Worm (Caenorhabditis elegans): Measurements from ENCODE around the gene Y39H10A.1.
A peak's percentile ranks its signal among the peaks of the same experiment; 100 is the strongest.

Gene Y39H10A.1

ce11 chrV:3784167-3784734 lies 17.2 kb downstream of the Y39H10A.1 start, which contains the start of gene R08F11.1:
R08F11.1 (minus strand) TSS chrV:3784217.
- TF ChIP-seq nhr-80 (tag; optimal IDR thresholded peaks at IDR 0.05), result peak; percentile 65
- no peak for TF ChIP-seq Y79H2A.3 (GFP tag; conservative IDR thresholded peaks at IDR 0.05)
- no peak for TF ChIP-seq unc-130 (GFP tag; optimal IDR thresholded peaks at IDR 0.05)
- TF ChIP-seq unc-62 (GFP tag; optimal IDR thresholded peaks at IDR 0.05), result peak; percentile 39
- no peak for TF ChIP-seq attf-5 (GFP tag; optimal IDR thresholded peaks at IDR 0.05)
- TF ChIP-seq Y67H2A.10 (GFP tag; conservative IDR thresholded peaks at IDR 0.05), result no peak
- TF ChIP-seq F55B11.4 (tag; optimal IDR thresholded peaks at IDR 0.05; ENCODE audit: borderline replicate concordance, insufficient read depth), result no peak

ce11 chrV:3788538-3788937 lies 21.5 kb downstream of the Y39H10A.1 start:
- no peak for TF ChIP-seq bed-2 (GFP tag; IDR thresholded peaks at IDR 0.05)
- TF ChIP-seq nfyb-1 (GFP tag; IDR thresholded peaks at IDR 0.05), result no peak
- TF ChIP-seq fkh-3 (tag; optimal IDR thresholded peaks at IDR 0.05), result no peak
- TF ChIP-seq tbx-9 (tag; optimal IDR thresholded peaks at IDR 0.05; ENCODE audit: borderline replicate concordance), result no peak
- no peak for TF ChIP-seq mel-28 (tag; optimal IDR thresholded peaks at IDR 0.05; ENCODE audit: borderline replicate concordance)
- TF ChIP-seq dox-1 (GFP tag; IDR thresholded peaks at IDR 0.05), result no peak

- TF ChIP-seq attf-5 (GFP tag; optimal IDR thresholded peaks at IDR 0.05) (no peak), cebp-2 (GFP tag; IDR thresholded peaks at IDR 0.05) (no peak), hsf-1 (GFP tag; IDR thresholded peaks at IDR 0.05) (no peak), somi-1 (GFP tag; optimal IDR thresholded peaks at IDR 0.05) (no peak), B0035.1 (tag; optimal IDR thresholded peaks at IDR 0.05) (no peak), ceh-79 (tag; optimal IDR thresholded peaks at IDR 0.05) (no peak), ekl-4 (GFP tag; IDR thresholded peaks at IDR 0.05) (no peak), ceh-100 (GFP tag; IDR thresholded peaks at IDR 0.05) (no peak), F23B12.7 (tag; optimal IDR thresholded peaks at IDR 0.05; ENCODE audit: insufficient read depth) (no peak), F22D6.2 (tag; optimal IDR thresholded peaks at IDR 0.05) (no peak), Y56A3A.18 (GFP tag; IDR thresholded peaks at IDR 0.05) (no peak), F57A8.1 (GFP tag; optimal IDR thresholded peaks at IDR 0.05) (no peak), aptf-3 (GFP tag; IDR thresholded peaks at IDR 0.05) (no peak), attf-6 (GFP tag; IDR thresholded peaks at IDR 0.05) (no peak), ztf-25 (GFP tag; IDR thresholded peaks at IDR 0.05) (no peak)
Measured at ce11 chrV:3789770-3790169, 22.8 kb downstream of the Y39H10A.1 start, which contains the start of gene R08F11.7. R08F11.7 (plus strand) TSS chrV:3790070.

- TF ChIP-seq egrh-3 (GFP tag; IDR thresholded peaks at IDR 0.05) (peak; percentile 37; the same call in 1 of the 2 replicates), zfh-2 (GFP tag; conservative IDR thresholded peaks at IDR 0.05) (peak; percentile 61; the same call in 1 of the 2 replicates), nhr-90 (tag; optimal IDR thresholded peaks at IDR 0.05) (no peak)
Measured at ce11 chrV:3790424-3790823, 23.4 kb downstream of the Y39H10A.1 start.

- TF ChIP-seq D2030.7 (GFP tag; IDR thresholded peaks at IDR 0.05) (no peak), nhr-90 (tag; optimal IDR thresholded peaks at IDR 0.05) (no peak), ceh-79 (tag; optimal IDR thresholded peaks at IDR 0.05) (no peak), hsf-1 (GFP tag; IDR thresholded peaks at IDR 0.05) (no peak)
Measured at ce11 chrV:3799737-3800136, 32.7 kb downstream of the Y39H10A.1 start.

Data from whole organism, young adult.